Fruit fly (Drosophila melanogaster) whole organism, embryonic: Measurements from ENCODE around the gene CG46464.

Experiments used
- ATbp ChIP-seq: fragments of 200-800 bp; sonication (Bioruptor generic); optimal IDR thresholded peaks from 2 replicates; lab custom pipeline; 2017; ENCODE audit warnings: missing biosample characterization, mild to moderate bottlenecking, missing genetic modification characterization, missing genetic modification reagents
- CG10979 ChIP-seq: fragments of 200-800 bp; sonication (Bioruptor generic); optimal IDR thresholded peaks from 2 replicates; lab custom pipeline; 2018; ENCODE audit warnings: missing biosample characterization, mild to moderate bottlenecking, missing genetic modification characterization, moderate library complexity
- CG11504 ChIP-seq: fragments of 200-800 bp; sonication (Bioruptor generic); optimal IDR thresholded peaks from 3 replicates; lab custom pipeline; 2019; ENCODE audit warnings: missing biosample characterization, mild to moderate bottlenecking, missing genetic modification characterization, moderate library complexity
- CG11560 ChIP-seq: fragments of 200-800 bp; sonication (Bioruptor generic); IDR thresholded peaks from 3 replicates; pipeline ENCODE4 v1.3.6; 2022; ENCODE audit warnings: missing biosample characterization, missing genetic modification characterization
- CG14710 ChIP-seq: fragments of 200-800 bp; sonication (Bioruptor generic); optimal IDR thresholded peaks from 3 replicates; lab custom pipeline; 2019; ENCODE audit warnings: missing biosample characterization, mild to moderate bottlenecking, missing genetic modification characterization, moderate library complexity
- CG14965 ChIP-seq: fragments of 200-800 bp; sonication (Bioruptor generic); optimal IDR thresholded peaks from 2 replicates; lab custom pipeline; 2016; ENCODE audit warnings: missing biosample characterization, missing genetic modification characterization, borderline replicate concordance
- CG15601 ChIP-seq: fragments of 200-800 bp; sonication (Bioruptor generic); optimal IDR thresholded peaks from 3 replicates; lab custom pipeline; 2019; ENCODE audit warnings: missing biosample characterization, mild to moderate bottlenecking, missing genetic modification characterization, moderate library complexity
- CG1603 ChIP-seq: fragments of 200-800 bp; sonication (Bioruptor generic); optimal IDR thresholded peaks from 2 replicates; lab custom pipeline; 2019; ENCODE audit warnings: missing biosample characterization, mild to moderate bottlenecking, missing genetic modification characterization, moderate library complexity
- CG17361 ChIP-seq: fragments of 200-800 bp; sonication (Bioruptor generic); IDR thresholded peaks from 3 replicates; pipeline ENCODE4 v1.3.6; 2022; ENCODE audit warnings: missing biosample characterization, missing genetic modification characterization
- CG18262 ChIP-seq: fragments of 200-800 bp; optimal IDR thresholded peaks from 3 replicates; lab custom pipeline; 2019; ENCODE audit warnings: missing biosample characterization, mild to moderate bottlenecking, missing genetic modification characterization, moderate library complexity
- CG18476 ChIP-seq: fragments of 200-800 bp; sonication (Bioruptor generic); optimal IDR thresholded peaks from 2 replicates; lab custom pipeline; 2016; ENCODE audit warnings: missing biosample characterization, mild to moderate bottlenecking, missing genetic modification characterization
- CG2199 ChIP-seq: fragments of 200-800 bp; sonication (Bioruptor generic); IDR thresholded peaks from 3 replicates; pipeline ENCODE4 v1.3.6; 2022; ENCODE audit warnings: missing biosample characterization, missing genetic modification characterization
- CG2678 ChIP-seq: fragments of 200-800 bp; sonication (Bioruptor generic); optimal IDR thresholded peaks from 3 replicates; lab custom pipeline; 2019; ENCODE audit warnings: missing biosample characterization, mild to moderate bottlenecking, missing genetic modification characterization, moderate library complexity
- CG2875 ChIP-seq: fragments of 200-800 bp; sonication (Bioruptor generic); optimal IDR thresholded peaks from 2 replicates; lab custom pipeline; 2017; ENCODE audit warnings: missing biosample characterization, mild to moderate bottlenecking, missing genetic modification characterization, missing genetic modification reagents
- CG31441 ChIP-seq: fragments of 200-800 bp; sonication (Bioruptor generic); IDR thresholded peaks from 2 replicates; pipeline ENCODE4 v1.3.6; 2022; ENCODE audit warnings: missing biosample characterization, missing genetic modification characterization
- CG6254 ChIP-seq: fragments of 200-800 bp; sonication (Bioruptor generic); optimal IDR thresholded peaks from 3 replicates; lab custom pipeline; 2017; ENCODE audit warnings: mild to moderate bottlenecking, missing biosample characterization, missing genetic modification reagents, missing genetic modification characterization
- CG7556 ChIP-seq: fragments of 200-800 bp; sonication (Bioruptor generic); optimal IDR thresholded peaks from 2 replicates; lab custom pipeline; 2017; ENCODE audit warnings: missing biosample characterization, mild to moderate bottlenecking, missing genetic modification characterization
- CG7839 ChIP-seq: fragments of 200-800 bp; sonication (Bioruptor generic); optimal IDR thresholded peaks from 3 replicates; lab custom pipeline; 2018; ENCODE audit warnings: missing biosample characterization, mild to moderate bottlenecking, missing genetic modification characterization, moderate library complexity
- CG8388 ChIP-seq: fragments of 200-800 bp; sonication (Bioruptor generic); optimal IDR thresholded peaks from 2 replicates; lab custom pipeline; 2019; ENCODE audit warnings: missing biosample characterization, mild to moderate bottlenecking, missing genetic modification characterization, moderate library complexity
- CG8924 ChIP-seq: fragments of 200-800 bp; optimal IDR thresholded peaks from 3 replicates; lab custom pipeline; 2019; ENCODE audit warnings: missing biosample characterization, mild to moderate bottlenecking, missing genetic modification characterization, moderate library complexity
- CTCF ChIP-seq: fragments of 200-800 bp; sonication (Bioruptor generic); optimal IDR thresholded peaks from 2 replicates; lab custom pipeline; 2017; ENCODE audit warnings: missing biosample characterization, mild to moderate bottlenecking, missing genetic modification characterization, moderate library complexity
- CoRest ChIP-seq: fragments of 200-800 bp; sonication (Bioruptor generic); optimal IDR thresholded peaks from 3 replicates; lab custom pipeline; 2018; ENCODE audit warnings: missing biosample characterization, mild to moderate bottlenecking, missing genetic modification characterization, moderate library complexity
- Drgx ChIP-seq: fragments of 200-800 bp; sonication (Bioruptor generic); IDR thresholded peaks from 2 replicates; pipeline ENCODE4 v1.3.6; 2022; ENCODE audit warnings: missing biosample characterization, missing genetic modification characterization
- Ets65A ChIP-seq: fragments of 200-800 bp; sonication (Bioruptor generic); peaks from one replicate; lab custom pipeline; 2016; ENCODE audit warnings: missing biosample characterization, missing genetic modification characterization
- HmgZ ChIP-seq: fragments of 200-800 bp; sonication (Bioruptor generic); optimal IDR thresholded peaks from 2 replicates; lab custom pipeline; 2018; ENCODE audit warnings: missing biosample characterization, mild to moderate bottlenecking, missing genetic modification characterization
- Mad ChIP-seq: fragments of 200-800 bp; sonication (Bioruptor generic); optimal IDR thresholded peaks from 2 replicates; lab custom pipeline; 2016; ENCODE audit warnings: missing biosample characterization, missing genetic modification characterization
- Med ChIP-seq: fragments of 200-800 bp; sonication (Bioruptor generic); peaks from one replicate; lab custom pipeline; 2016; ENCODE audit warnings: missing biosample characterization, missing genetic modification characterization, mild to moderate bottlenecking, inconsistent platforms, moderate library complexity
- Oli ChIP-seq: fragments of 200-800 bp; sonication (Bioruptor generic); optimal IDR thresholded peaks from 2 replicates; lab custom pipeline; 2018; ENCODE audit warnings: missing biosample characterization, mild to moderate bottlenecking, missing genetic modification characterization, moderate library complexity
- PHDP ChIP-seq: fragments of 200-800 bp; sonication (Bioruptor generic); optimal IDR thresholded peaks from 3 replicates; lab custom pipeline; 2018; ENCODE audit warnings: missing biosample characterization, mild to moderate bottlenecking, missing genetic modification characterization, moderate library complexity
- Ptx1 ChIP-seq: fragments of 200-800 bp; sonication (Bioruptor generic); IDR thresholded peaks from 2 replicates; pipeline ENCODE4 v1.3.6; 2022; ENCODE audit warnings: missing biosample characterization, missing genetic modification characterization
- az2 ChIP-seq: fragments of 200-800 bp; sonication (Bioruptor generic); optimal IDR thresholded peaks from 3 replicates; lab custom pipeline; 2016; ENCODE audit warnings: missing biosample characterization, missing genetic modification characterization
- bigmax ChIP-seq: fragments of 200-800 bp; sonication (Bioruptor generic); optimal IDR thresholded peaks from 2 replicates; lab custom pipeline; 2018; ENCODE audit warnings: missing biosample characterization, mild to moderate bottlenecking, missing genetic modification characterization
- bsh ChIP-seq, 2 experiments: fragments of 200-800 bp; sonication (Bioruptor generic); optimal IDR thresholded peaks; 2 replicates each; lab custom pipeline; 2017 to 2018; ENCODE audit warnings: mild to moderate bottlenecking in 2 of 2, missing biosample characterization in 2 of 2, missing genetic modification characterization in 2 of 2, moderate library complexity in 1 of 2
- cad ChIP-seq: fragments of >200 bp; optimal IDR thresholded peaks from 2 replicates; lab custom pipeline; 2017; ENCODE audit warnings: missing biosample characterization, missing genetic modification characterization
- chn ChIP-seq: fragments of 200-800 bp; sonication (Bioruptor generic); optimal IDR thresholded peaks from 2 replicates; lab custom pipeline; 2016; ENCODE audit warnings: missing biosample characterization, missing genetic modification characterization
- crc ChIP-seq: fragments of 200-800 bp; sonication (Bioruptor generic); optimal IDR thresholded peaks from 2 replicates; lab custom pipeline; 2016; ENCODE audit warnings: missing biosample characterization, missing genetic modification characterization
- dmrt99B ChIP-seq: fragments of 200-800 bp; sonication (Bioruptor generic); optimal IDR thresholded peaks from 2 replicates; lab custom pipeline; 2018; ENCODE audit warnings: missing biosample characterization, mild to moderate bottlenecking, missing genetic modification characterization, moderate library complexity
- eve ChIP-seq, 2 experiments: fragments of >200 bp; optimal IDR thresholded peaks; 2 replicates each; lab custom pipeline; 2017; ENCODE audit warnings: missing biosample characterization in 2 of 2, missing genetic modification characterization in 2 of 2
- ewg ChIP-seq: fragments of 200-800 bp; sonication (Bioruptor generic); optimal IDR thresholded peaks from 3 replicates; lab custom pipeline; 2017; ENCODE audit warnings: mild to moderate bottlenecking, missing biosample characterization, missing genetic modification reagents, missing genetic modification characterization
- exex ChIP-seq: fragments of 200-800 bp; sonication (Bioruptor generic); optimal IDR thresholded peaks from 4 replicates; lab custom pipeline; 2018; ENCODE audit warnings: missing biosample characterization, mild to moderate bottlenecking, missing genetic modification characterization, moderate library complexity
- fd64A ChIP-seq: fragments of 200-800 bp; sonication (Bioruptor generic); optimal IDR thresholded peaks from 3 replicates; lab custom pipeline; 2018; ENCODE audit warnings: missing biosample characterization, mild to moderate bottlenecking, missing genetic modification characterization
- gem ChIP-seq: fragments of 200-800 bp; sonication (Bioruptor generic); optimal IDR thresholded peaks from 2 replicates; lab custom pipeline; 2019; ENCODE audit warnings: missing biosample characterization, mild to moderate bottlenecking, missing genetic modification characterization, moderate library complexity
- grau ChIP-seq: fragments of 200-800 bp; optimal IDR thresholded peaks from 3 replicates; lab custom pipeline; 2019; ENCODE audit warnings: missing biosample characterization, mild to moderate bottlenecking, missing genetic modification characterization, moderate library complexity
- ind ChIP-seq: fragments of 200-800 bp; sonication (Bioruptor generic); optimal IDR thresholded peaks from 3 replicates; lab custom pipeline; 2016; ENCODE audit warnings: missing biosample characterization, missing genetic modification characterization
- ken ChIP-seq: fragments of 200-800 bp; sonication (Bioruptor generic); IDR thresholded peaks from 3 replicates; pipeline ENCODE4 v1.3.6; 2022; ENCODE audit warnings: missing biosample characterization, missing genetic modification characterization
- nom ChIP-seq: fragments of 200-800 bp; sonication (Bioruptor generic); optimal IDR thresholded peaks from 2 replicates; lab custom pipeline; 2017; ENCODE audit warnings: missing biosample characterization, missing genetic modification characterization, mild to moderate bottlenecking, moderate library complexity, missing genetic modification reagents
- row ChIP-seq: fragments of 200-800 bp; sonication (Bioruptor generic); IDR thresholded peaks from 3 replicates; pipeline ENCODE4 v1.3.6; 2022; ENCODE audit warnings: missing biosample characterization, missing genetic modification characterization
- scrt ChIP-seq: fragments of 200-800 bp; sonication (Bioruptor generic); optimal IDR thresholded peaks from 2 replicates; lab custom pipeline; 2018; ENCODE audit warnings: missing biosample characterization, mild to moderate bottlenecking, missing genetic modification characterization, moderate library complexity
- sd ChIP-seq: fragments of 200-800 bp; sonication (Bioruptor generic); optimal IDR thresholded peaks from 3 replicates; lab custom pipeline; 2018; ENCODE audit warnings: missing biosample characterization, mild to moderate bottlenecking, missing genetic modification characterization, moderate library complexity
- stc ChIP-seq: fragments of 200-800 bp; sonication (Bioruptor generic); IDR thresholded peaks from 2 replicates; pipeline ENCODE4 v1.3.6; 2022; ENCODE audit warnings: missing biosample characterization, missing genetic modification characterization

The CG46464 gene

dm6 chrX:17481659-17482266, 38.0 kb upstream of the CG46464 start:
- TF ChIP-seq CG11504 (peak; percentile 22), scrt (no peak), CG8924 (tag; lab: Kevin White, UChicago) (peak; percentile 3), ATbp (GFP tag; lab: Kevin White, UChicago) (peak; percentile 55), ewg (GFP tag; lab: Kevin White, UChicago) (peak; percentile 3), PHDP (tag; lab: Kevin White, UChicago) (peak; percentile 10), nom (GFP tag; lab: Kevin White, UChicago) (no peak), sd (no peak), CTCF (GFP tag; lab: Kevin White, UChicago) (peak; percentile 86), Mad (GFP tag; lab: Kevin White, UChicago) (no peak), Drgx (GFP tag; lab: Robert Waterston, UW) (no peak), exex (tag; lab: Kevin White, UChicago) (no peak), cad (GFP tag; lab: Kevin White, UChicago) (no peak), CG2678 (tag; lab: Kevin White, UChicago) (peak; percentile 28), CG8388 (peak; percentile 26), CG7839 (tag; lab: Kevin White, UChicago) (peak; percentile 4), Med (GFP tag; lab: Kevin White, UChicago) (peak; percentile 40), CG1603 (peak; percentile 7), bigmax (GFP tag; lab: Kevin White, UChicago) (no peak), ind (no peak), HmgZ (tag; lab: Kevin White, UChicago) (no peak), Oli (tag; lab: Kevin White, UChicago) (peak; percentile 30), eve (GFP tag; optimal IDR thresholded peaks at IDR 0.05; lab: Kevin White, UChicago) (peak in 1 of 2 experiments; percentile 52), CG2875 (GFP tag; lab: Kevin White, UChicago) (peak; percentile 26), crc (GFP tag; lab: Kevin White, UChicago) (no peak), az2 (GFP tag; lab: Kevin White, UChicago) (peak; percentile 22), dmrt99B (peak; percentile 26), CG14965 (GFP tag; lab: Kevin White, UChicago) (no peak), bsh (GFP tag; optimal IDR thresholded peaks at IDR 0.05; lab: Kevin White, UChicago) (peak in 1 of 2 experiments; percentile 56), Ptx1 (GFP tag; lab: Robert Waterston, UW) (no peak), ken (GFP tag; lab: Robert Waterston, UW) (0 out of 3 replicates have a peak, but pooled peaks have one; percentile 34), CG6254 (GFP tag; lab: Kevin White, UChicago) (peak; percentile 46), fd64A (peak; percentile 8), CG2199 (GFP tag; lab: Robert Waterston, UW) (0 out of 3 replicates have a peak, but pooled peaks have one; percentile 20), CG18476 (no peak), grau (tag; lab: Kevin White, UChicago) (peak; percentile 78), CG10979 (tag; lab: Kevin White, UChicago) (peak; percentile 17), CG11560 (no peak), CG14710 (tag; lab: Kevin White, UChicago) (peak; percentile 18), stc (GFP tag; lab: Robert Waterston, UW) (no peak), CG31441 (GFP tag; lab: Robert Waterston, UW) (peak; percentile 46; the same call in 1 of the 2 replicates), chn (GFP tag; lab: Kevin White, UChicago) (no peak), CG17361 (0 out of 3 replicates have a peak, but pooled peaks have one; percentile 18), row (peak; percentile 24; the same call in 2 of the 3 replicates), CG15601 (tag; lab: Kevin White, UChicago) (peak; percentile 2), CG7556 (peak; percentile 12), Ets65A (peak; percentile 79), CG18262 (tag; lab: Kevin White, UChicago) (peak; percentile 43), CoRest (tag; lab: Kevin White, UChicago) (peak; percentile 25), gem (tag; lab: Kevin White, UChicago) (peak; percentile 49)
